Worm (Caenorhabditis elegans) whole organism, young adult: Measurements from ENCODE around the gene C17E7.12.

Experiments used
- F10E7.11 ChIP-seq: sonication (generic microtip); optimal IDR thresholded peaks from 2 replicates; lab custom pipeline; 2017; ENCODE audit warnings: mild to moderate bottlenecking, missing genetic modification characterization, moderate library complexity, missing compliant biosample characterization
- F23B12.7 ChIP-seq: sonication (generic microtip); optimal IDR thresholded peaks from 2 replicates; lab custom pipeline; 2017; ENCODE audit warnings: missing genetic modification characterization, mild to moderate bottlenecking, missing compliant biosample characterization, antibody characterized with exemption, moderate library complexity; ENCODE audit not compliant: insufficient read depth
- F37B4.10 ChIP-seq: fragments of 200-800 bp; sonication (Bioruptor generic); IDR thresholded peaks from 2 replicates; pipeline ENCODE4 v1.3.6; 2022; ENCODE audit warnings: missing genetic modification characterization, missing compliant biosample characterization
- K12H6.12 ChIP-seq: fragments of 200-800 bp; sonication (Bioruptor generic); optimal IDR thresholded peaks from 2 replicates; lab custom pipeline; 2018; ENCODE audit warnings: mild to moderate bottlenecking, missing genetic modification characterization, missing compliant biosample characterization
- T07F8.4 ChIP-seq: sonication (generic microtip); optimal IDR thresholded peaks from 2 replicates; lab custom pipeline; 2016; ENCODE audit warnings: mild to moderate bottlenecking, missing genetic modification characterization, moderate library complexity, missing compliant biosample characterization
- Y53G8AR.9 ChIP-seq: fragments of 200-800 bp; sonication (Bioruptor generic); conservative IDR thresholded peaks from 2 replicates; pipeline ENCODE4 v1.3.6; 2022; ENCODE audit warnings: missing genetic modification reagents, missing genetic modification characterization, missing compliant biosample characterization
- Y79H2A.3 ChIP-seq: fragments of 200-800 bp; sonication (Bioruptor generic); conservative IDR thresholded peaks from 2 replicates; pipeline ENCODE4 v1.3.6; 2022; ENCODE audit warnings: missing genetic modification reagents, missing genetic modification characterization, missing compliant biosample characterization
- Y95B8A.8 ChIP-seq: fragments of 200-800 bp; sonication (Bioruptor generic); IDR thresholded peaks from 2 replicates; pipeline ENCODE4 v1.3.6; 2022; ENCODE audit warnings: missing genetic modification reagents, missing genetic modification characterization, missing compliant biosample characterization
- attf-5 ChIP-seq: fragments of 200-800 bp; sonication (Bioruptor generic); optimal IDR thresholded peaks from 2 replicates; lab custom pipeline; 2018; ENCODE audit warnings: mild to moderate bottlenecking, missing genetic modification characterization, missing compliant biosample characterization
- bed-1 ChIP-seq: fragments of 200-800 bp; sonication (Bioruptor generic); IDR thresholded peaks from 2 replicates; pipeline ENCODE4 v1.3.6; 2022; ENCODE audit warnings: missing genetic modification reagents, missing genetic modification characterization, missing compliant biosample characterization
- bed-2 ChIP-seq: fragments of 200-800 bp; sonication (Bioruptor generic); IDR thresholded peaks from 2 replicates; pipeline ENCODE4 v1.3.6; 2022; ENCODE audit warnings: missing genetic modification reagents, missing genetic modification characterization, missing compliant biosample characterization
- die-1 ChIP-seq: sonication (generic microtip); optimal IDR thresholded peaks from 2 replicates; lab custom pipeline; 2016; ENCODE audit warnings: missing genotype, mild to moderate bottlenecking, missing genetic modification characterization, missing compliant biosample characterization
- him-1 ChIP-seq: sonication (generic microtip); optimal IDR thresholded peaks from 2 replicates; lab custom pipeline; 2016; ENCODE audit warnings: missing genotype, missing genetic modification reagents, missing genetic modification characterization, missing compliant biosample characterization
- hrde-1 ChIP-seq: sonication (generic microtip); optimal IDR thresholded peaks from 2 replicates; lab custom pipeline; 2016; ENCODE audit warnings: missing genetic modification characterization, mild to moderate bottlenecking, missing compliant biosample characterization, moderate library complexity, missing genotype, missing genetic modification reagents, borderline replicate concordance
- lag-1 ChIP-seq: fragments of 200-800 bp; sonication (Bioruptor generic); IDR thresholded peaks from 2 replicates; pipeline ENCODE4 v1.3.6; 2022; ENCODE audit warnings: missing genetic modification reagents, missing genetic modification characterization, missing compliant biosample characterization
- let-526 ChIP-seq: fragments of 200-800 bp; sonication (Bioruptor generic); IDR thresholded peaks from 2 replicates; pipeline ENCODE4 v1.3.6; 2022; ENCODE audit warnings: missing genetic modification reagents, missing genetic modification characterization, missing compliant biosample characterization
- let-607 ChIP-seq, 2 experiments: fragments of 200-800 bp in 1 of 2; sonication (Bioruptor generic) in 1 of 2; sonication (generic microtip) in 1 of 2; optimal IDR thresholded peaks; 2 replicates each; lab custom pipeline; 2016 to 2018; ENCODE audit warnings: mild to moderate bottlenecking in 2 of 2, missing compliant biosample characterization in 2 of 2, missing genetic modification characterization in 2 of 2, moderate library complexity in 2 of 2, missing genotype in 1 of 2
- lsl-1 ChIP-seq: fragments of 200-800 bp; sonication (Bioruptor generic); optimal IDR thresholded peaks from 2 replicates; lab custom pipeline; 2018; ENCODE audit warnings: mild to moderate bottlenecking, missing genetic modification characterization, moderate library complexity, missing compliant biosample characterization
- madf-6 ChIP-seq: fragments of 200-800 bp; sonication (Bioruptor generic); IDR thresholded peaks from 2 replicates; pipeline ENCODE4 v1.3.6; 2022; ENCODE audit warnings: missing genetic modification reagents, missing genetic modification characterization, missing compliant biosample characterization
- madf-8 ChIP-seq: fragments of 200-800 bp; sonication (Bioruptor generic); conservative IDR thresholded peaks from 2 replicates; pipeline ENCODE4 v1.3.6; 2022; ENCODE audit warnings: missing genetic modification reagents, missing genetic modification characterization, missing compliant biosample characterization
- mcd-1 ChIP-seq: fragments of 200-800 bp; sonication (Bioruptor generic); IDR thresholded peaks from 2 replicates; pipeline ENCODE4 v1.3.6; 2022; ENCODE audit warnings: missing genetic modification reagents, missing genetic modification characterization, missing compliant biosample characterization
- nfya-1 ChIP-seq: sonication (generic microtip); optimal IDR thresholded peaks from 2 replicates; lab custom pipeline; 2017; ENCODE audit warnings: antibody characterized with exemption, missing compliant biosample characterization, missing genetic modification characterization, borderline replicate concordance; ENCODE audit not compliant: insufficient read depth
- nhr-179 ChIP-seq: sonication (generic microtip); optimal IDR thresholded peaks from 2 replicates; lab custom pipeline; 2016; ENCODE audit warnings: mild to moderate bottlenecking, missing genetic modification characterization, missing compliant biosample characterization
- nhr-27 ChIP-seq: fragments of 200-800 bp; sonication (Bioruptor generic); optimal IDR thresholded peaks from 2 replicates; lab custom pipeline; 2018; ENCODE audit warnings: mild to moderate bottlenecking, missing genetic modification characterization, moderate library complexity, missing compliant biosample characterization
- nhr-80 ChIP-seq: sonication (generic microtip); optimal IDR thresholded peaks from 2 replicates; lab custom pipeline; 2016; ENCODE audit warnings: missing genetic modification characterization, missing compliant biosample characterization
- nhr-90 ChIP-seq: sonication (generic microtip); optimal IDR thresholded peaks from 2 replicates; lab custom pipeline; 2016; ENCODE audit warnings: missing genotype, mild to moderate bottlenecking, missing genetic modification characterization, missing compliant biosample characterization
- rcor-1 ChIP-seq: fragments of 200-800 bp; sonication (Bioruptor generic); IDR thresholded peaks from 2 replicates; pipeline ENCODE4 v1.3.6; 2022; ENCODE audit warnings: missing genetic modification reagents, missing genetic modification characterization, missing compliant biosample characterization
- snpc-1.1 ChIP-seq: sonication (generic microtip); optimal IDR thresholded peaks from 2 replicates; lab custom pipeline; 2017; ENCODE audit warnings: missing genetic modification characterization, mild to moderate bottlenecking, missing compliant biosample characterization, antibody characterized with exemption, moderate library complexity, missing genotype, missing genetic modification reagents; ENCODE audit not compliant: insufficient read depth
- sptf-2 ChIP-seq: fragments of 200-800 bp; sonication (Bioruptor generic); optimal IDR thresholded peaks from 2 replicates; lab custom pipeline; 2018; ENCODE audit warnings: mild to moderate bottlenecking, missing genetic modification characterization, missing compliant biosample characterization
- tlf-1 ChIP-seq: fragments of 200-800 bp; sonication (Bioruptor generic); optimal IDR thresholded peaks from 2 replicates; lab custom pipeline; 2018; ENCODE audit warnings: mild to moderate bottlenecking, missing genetic modification characterization, missing compliant biosample characterization
- unc-130 ChIP-seq: sonication (generic microtip); optimal IDR thresholded peaks from 2 replicates; lab custom pipeline; 2016; ENCODE audit warnings: missing genetic modification reagents, missing genetic modification characterization, missing compliant biosample characterization
- ztf-22 ChIP-seq: fragments of 200-800 bp; sonication (Bioruptor generic); optimal IDR thresholded peaks from 2 replicates; lab custom pipeline; 2018; ENCODE audit warnings: mild to moderate bottlenecking, missing genetic modification characterization, moderate library complexity, missing compliant biosample characterization
- ztf-25 ChIP-seq: fragments of 200-800 bp; sonication (Bioruptor generic); IDR thresholded peaks from 2 replicates; pipeline ENCODE4 v1.3.6; 2022; ENCODE audit warnings: missing genetic modification reagents, missing genetic modification characterization, missing compliant biosample characterization

The C17E7.12 gene

DNA sequence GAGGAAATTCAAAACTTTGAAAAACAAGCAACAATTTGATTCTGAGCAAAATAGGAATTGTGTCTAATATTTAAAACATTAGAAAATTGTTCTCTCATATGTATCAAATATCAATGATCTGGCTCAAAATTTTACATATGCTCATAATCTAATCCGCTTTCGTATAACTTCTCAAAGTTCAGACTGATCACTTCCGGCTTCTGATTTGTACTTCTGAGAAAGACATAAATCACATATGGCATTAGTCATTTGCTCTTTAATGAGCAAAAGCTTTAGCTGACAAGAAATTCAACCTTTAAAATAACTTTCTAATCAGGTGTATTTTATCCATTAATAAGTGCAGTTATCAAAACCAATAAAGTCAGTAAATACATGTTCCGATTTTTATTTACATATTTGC, 35.9 kb downstream of the C17E7.12 start:
- no peak for TF ChIP-seq sptf-2 (GFP tag; lab: Kevin White, UChicago)
- TF ChIP-seq F23B12.7 (tag; lab: Kevin White, UChicago): no peak

DNA sequence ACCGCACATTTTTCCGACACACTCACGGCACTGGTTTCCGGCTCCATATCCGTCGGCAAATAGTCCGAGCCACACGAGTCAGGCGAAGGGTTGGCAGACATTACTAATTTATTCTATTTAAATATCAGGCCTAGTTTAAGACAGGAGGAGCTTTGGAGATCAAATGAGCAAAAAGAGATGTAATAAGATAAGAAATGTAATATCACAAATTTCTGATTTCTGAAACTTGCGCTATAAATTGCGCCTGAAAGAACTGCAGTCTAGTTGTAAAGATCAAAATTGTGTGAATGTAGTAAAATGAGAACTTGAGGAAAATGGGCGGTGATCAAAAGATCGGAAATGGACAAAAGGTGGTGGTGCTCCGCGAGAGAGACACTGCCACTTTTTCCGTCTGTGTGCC, 37.0 kb downstream of the C17E7.12 start, which contains the start of gene nhr-186:
TSS of gene nhr-186 (minus strand) at position 101 of the 400 bp plus-strand sequence.
- TF ChIP-seq hrde-1 (tag; lab: Kevin White, UChicago) (no peak), madf-8 (GFP tag; lab: Robert Waterston, UW) (no peak), rcor-1 (GFP tag; lab: Robert Waterston, UW) (no peak), ztf-25 (GFP tag; lab: Robert Waterston, UW) (no peak), nfya-1 (tag; lab: Kevin White, UChicago) (no peak), unc-130 (no peak), bed-1 (no peak), nhr-90 (tag; lab: Kevin White, UChicago) (no peak), nhr-80 (no peak), mcd-1 (GFP tag; lab: Robert Waterston, UW) (no peak), Y79H2A.3 (GFP tag; lab: Robert Waterston, UW) (no peak), F10E7.11 (tag; lab: Kevin White, UChicago) (no peak), lsl-1 (GFP tag; lab: Kevin White, UChicago) (no peak), F37B4.10 (GFP tag; lab: Robert Waterston, UW) (no peak), snpc-1.1 (tag; lab: Kevin White, UChicago) (no peak), madf-6 (no peak), attf-5 (GFP tag; lab: Kevin White, UChicago) (no peak)

DNA sequence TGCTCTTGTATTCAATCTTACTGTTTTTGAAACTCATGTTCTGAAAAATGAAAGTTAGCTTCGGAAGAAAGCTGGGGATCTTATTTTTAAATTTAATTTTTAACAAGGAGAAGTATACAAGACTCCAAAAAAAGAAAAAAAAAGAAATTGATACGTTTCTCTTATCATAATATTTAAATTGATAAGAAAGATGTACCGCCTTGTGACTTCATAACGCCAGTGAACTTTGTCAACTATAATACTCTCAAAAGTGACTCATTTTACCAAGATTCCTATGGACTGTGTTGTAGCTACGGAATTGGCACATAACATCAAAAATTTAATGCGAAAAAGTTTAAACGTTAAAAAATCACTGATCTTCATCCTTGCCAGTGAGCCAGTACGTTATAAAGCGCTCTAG, 40.1 kb downstream of the C17E7.12 start:
- TF ChIP-seq ztf-22 (GFP tag; lab: Kevin White, UChicago) (no peak), nhr-80 (peak; percentile 64)

DNA sequence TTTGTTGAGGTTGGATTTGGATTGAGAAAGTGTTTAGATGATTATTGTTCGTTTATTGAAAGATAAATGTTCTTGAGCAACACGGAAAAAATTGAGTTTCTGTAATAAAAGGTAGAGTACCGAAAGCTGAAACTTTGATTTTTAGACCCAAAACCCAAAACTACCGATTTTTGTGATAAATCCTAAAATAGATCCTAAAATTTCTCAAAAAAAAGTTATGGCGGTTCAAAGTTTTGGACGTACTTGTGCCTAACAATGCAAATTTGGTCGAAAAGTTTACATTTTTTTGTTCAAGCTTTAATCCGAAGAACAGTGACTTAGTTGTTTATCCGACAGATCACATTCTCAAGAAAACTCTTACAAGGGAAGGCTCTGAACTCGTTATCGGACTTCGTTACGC, 44.6 kb downstream of the C17E7.12 start, which contains the start of gene nhr-185:
TSS of gene nhr-185 (minus strand) at position 101 of the 400 bp plus-strand sequence.
- TF ChIP-seq nhr-27 (tag; lab: Kevin White, UChicago) (no peak), die-1 (tag; lab: Kevin White, UChicago) (no peak), F10E7.11 (tag; lab: Kevin White, UChicago) (no peak), nhr-179 (tag; lab: Kevin White, UChicago) (no peak), T07F8.4 (no peak), ztf-25 (GFP tag; lab: Robert Waterston, UW) (no peak), rcor-1 (GFP tag; lab: Robert Waterston, UW) (no peak), Y95B8A.8 (no peak), snpc-1.1 (tag; lab: Kevin White, UChicago) (no peak), Y53G8AR.9 (GFP tag; lab: Robert Waterston, UW) (no peak), K12H6.12 (tag; lab: Kevin White, UChicago) (no peak), madf-8 (GFP tag; lab: Robert Waterston, UW) (no peak), bed-2 (GFP tag; lab: Robert Waterston, UW) (no peak), tlf-1 (no peak), let-607 (tag; optimal IDR thresholded peaks at IDR 0.05; lab: Kevin White, UChicago) (no peak), him-1 (tag; lab: Kevin White, UChicago) (no peak), let-526 (GFP tag; lab: Robert Waterston, UW) (no peak), lag-1 (GFP tag; lab: Robert Waterston, UW) (no peak)
